Worm (Caenorhabditis elegans) whole organism, L1 larva: ENCODE data around the gene C08A9.3.

ENCODE experiments used
- ceh-88 ChIP-seq: fragments of 200-800 bp; sonication (Bioruptor generic); IDR thresholded peaks from 2 replicates; pipeline ENCODE4 v1.3.6; 2022; ENCODE audit warnings: missing genetic modification characterization, missing compliant biosample characterization
- dsc-1 ChIP-seq: sonication (generic microtip); optimal IDR thresholded peaks from 2 replicates; lab custom pipeline; 2016; ENCODE audit warnings: mild to moderate bottlenecking, missing genetic modification characterization, missing compliant biosample characterization
- fos-1 ChIP-seq: fragments of 150-350 bp; optimal IDR thresholded peaks from 2 replicates; lab custom pipeline; 2014; ENCODE audit warnings: missing biosample characterization, missing genetic modification characterization

DNA sequence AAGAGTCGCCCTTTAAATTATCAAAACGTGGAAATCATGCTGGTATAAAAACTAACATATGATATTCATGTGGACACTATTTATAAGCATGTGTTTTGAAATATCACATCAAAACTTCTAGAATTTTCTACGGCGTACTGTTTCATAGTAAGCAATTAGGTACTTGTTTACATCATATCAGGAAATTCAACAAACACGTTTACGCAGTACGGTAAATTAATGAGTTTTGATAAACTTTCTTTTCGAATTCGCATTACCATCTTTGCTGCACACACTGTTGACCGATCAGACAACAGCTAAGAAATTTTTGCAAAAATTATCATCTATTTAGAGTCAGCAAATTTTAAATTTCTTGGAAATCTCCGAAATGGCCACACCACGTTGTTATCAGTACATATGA lies 47.3 kb upstream of the C08A9.3 start:
- TF ChIP-seq fos-1: no peak
- no peak for TF ChIP-seq ceh-88 (GFP tag; lab: Robert Waterston, UW)
- TF ChIP-seq dsc-1 (tag; lab: Kevin White, UChicago): no peak
